Worm (Caenorhabditis elegans): ENCODE results near the gene C56C10.4.

DNA sequence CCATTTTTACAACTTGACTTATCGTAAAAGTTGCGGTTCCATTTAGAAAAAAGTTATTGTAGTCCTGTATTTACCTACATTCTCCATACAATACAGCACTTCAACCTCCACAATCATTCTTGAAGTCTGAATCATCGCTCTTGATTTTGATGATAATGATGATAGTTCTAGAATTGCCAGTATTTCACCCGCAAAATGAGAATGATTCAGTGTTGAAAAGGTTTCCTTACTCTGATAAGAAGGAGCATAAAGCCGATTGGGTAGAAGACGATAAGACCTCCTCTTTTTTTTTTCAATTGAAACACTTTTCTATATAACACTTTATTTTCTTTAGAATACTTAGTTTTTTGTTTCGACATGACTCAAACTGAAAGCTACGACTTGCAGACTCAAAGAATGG is 48.0 kb downstream of the C56C10.4 start, which contains the start of gene T19D12.4:
- no peak for TF ChIP-seq unc-39 (tag; optimal IDR thresholded peaks at IDR 0.05)
- no peak for TF ChIP-seq ama-1 (optimal IDR thresholded peaks at IDR 0.05)
- no peak for TF ChIP-seq ctbp-1 (GFP tag; IDR thresholded peaks at IDR 0.05)
- TF ChIP-seq fos-1 (tag; optimal IDR thresholded peaks at IDR 0.05), result no peak
- TF ChIP-seq aha-1 (tag), result no peak
- no peak for TF ChIP-seq snpc-4 (tag; optimal IDR thresholded peaks at IDR 0.05)
- no peak for TF ChIP-seq unc-62 (GFP tag; optimal IDR thresholded peaks at IDR 0.05 in 1 of 2)
- no peak for TF ChIP-seq unc-62 (tag; optimal IDR thresholded peaks at IDR 0.05)
- TF ChIP-seq zag-1 (tag; optimal IDR thresholded peaks at IDR 0.05), result no peak
- TF ChIP-seq hif-1 (tag; optimal IDR thresholded peaks at IDR 0.05), result no peak
- TF ChIP-seq lin-38 (GFP tag; IDR thresholded peaks at IDR 0.05), result no peak
- no peak for TF ChIP-seq lin-15B (tag; optimal IDR thresholded peaks at IDR 0.05)
